Worm (Caenorhabditis elegans): ENCODE results near the gene srp-1.

The srp-1 gene

ce11 chrV:774875-775359, 21.8 kb downstream of the srp-1 start, which contains the start of gene srbc-58 (continued):
- TF ChIP-seq ZK337.2 (GFP tag; IDR thresholded peaks at IDR 0.05) (no peak), lin-13 (GFP tag; optimal IDR thresholded peaks at IDR 0.05) (no peak), nhr-6 (tag; optimal IDR thresholded peaks at IDR 0.05) (no peak), sdz-12 (GFP tag; optimal IDR thresholded peaks at IDR 0.05) (no peak), ceh-82 (tag; optimal IDR thresholded peaks at IDR 0.05) (no peak), cey-2 (tag; optimal IDR thresholded peaks at IDR 0.05; ENCODE audit: borderline replicate concordance, insufficient read depth) (no peak)

DNA sequence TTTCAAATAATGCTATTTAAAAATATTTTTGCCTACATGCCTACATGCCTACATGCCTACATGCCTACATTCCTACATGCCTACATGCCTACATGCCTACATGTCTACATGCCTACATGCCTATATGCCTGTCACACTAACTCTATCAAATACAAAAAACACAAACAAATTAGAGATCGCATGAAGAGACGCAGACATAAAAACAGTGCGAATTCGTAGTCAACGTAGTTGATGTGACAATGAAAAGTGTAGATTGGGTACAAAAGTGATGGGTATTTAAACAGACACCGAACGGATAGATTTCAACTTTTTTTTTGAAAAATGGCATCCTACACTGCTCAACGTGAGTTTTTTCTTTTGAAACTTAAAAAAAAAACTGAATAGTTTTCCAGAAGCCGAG, 24.2 kb downstream of the srp-1 start, which contains the start of gene R09E12.9:
Gene R09E12.9 (plus strand): TSS at position 316 of the 400 bp plus-strand sequence.
- TF ChIP-seq lin-39 (tag; optimal IDR thresholded peaks at IDR 0.05) = no peak
- peak; percentile 100 for TF ChIP-seq nhr-28 (tag; optimal IDR thresholded peaks at IDR 0.05)
- peak; percentile 95 for TF ChIP-seq nhr-42 (GFP tag; IDR thresholded peaks at IDR 0.05)
- no peak for TF ChIP-seq daf-8 (GFP tag; IDR thresholded peaks at IDR 0.05)
- TF ChIP-seq nhr-77 (tag; optimal IDR thresholded peaks at IDR 0.05) = peak; percentile 100
- peak; percentile 20 for TF ChIP-seq duxl-1 (tag; optimal IDR thresholded peaks at IDR 0.05; ENCODE audit: poor library complexity)
- TF ChIP-seq zfp-2 (tag; optimal IDR thresholded peaks at IDR 0.05) = no peak
- peak; percentile 3 for TF ChIP-seq dpl-1 (GFP tag; optimal IDR thresholded peaks at IDR 0.05)
- no peak for TF ChIP-seq unc-130 (GFP tag; optimal IDR thresholded peaks at IDR 0.05)
- no peak for TF ChIP-seq ZK337.2 (GFP tag; IDR thresholded peaks at IDR 0.05)
- TF ChIP-seq lin-29 (GFP tag; IDR thresholded peaks at IDR 0.05) = no peak

DNA sequence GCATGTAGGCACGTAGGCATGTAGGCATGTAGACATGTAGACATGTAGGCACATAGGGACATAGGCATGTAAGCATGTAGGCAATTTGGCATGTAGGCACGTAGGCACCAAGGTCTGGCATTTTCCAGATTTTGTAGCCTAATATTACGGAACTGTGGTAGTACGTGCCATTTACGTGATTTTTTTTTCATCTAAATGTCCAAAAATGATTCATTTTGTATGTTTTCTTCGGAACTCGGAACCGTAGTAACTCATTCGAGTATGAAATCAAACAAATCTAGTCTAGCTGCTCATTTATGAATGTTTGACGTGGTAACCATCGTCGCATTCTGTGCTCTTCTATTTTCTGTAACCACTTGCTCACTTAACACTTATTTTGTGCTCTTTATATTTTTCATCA, 25.3 kb downstream of the srp-1 start, which contains the start of gene srbc-59:
Gene srbc-59 (plus strand): TSS at position 301 of the 400 bp plus-strand sequence.
- TF ChIP-seq F44E2.7 (GFP tag; IDR thresholded peaks at IDR 0.05) (no peak), nhr-48 (tag; optimal IDR thresholded peaks at IDR 0.05) (no peak), nhr-6 (tag; optimal IDR thresholded peaks at IDR 0.05) (no peak), madf-9 (GFP tag; conservative IDR thresholded peaks at IDR 0.05) (no peak), unc-39 (tag; optimal IDR thresholded peaks at IDR 0.05) (no peak), dmd-6 (GFP tag; IDR thresholded peaks at IDR 0.05) (no peak), set-16 (GFP tag; IDR thresholded peaks at IDR 0.05) (no peak), Y75B8A.6 (GFP tag; IDR thresholded peaks at IDR 0.05) (no peak), egl-27 (tag; optimal IDR thresholded peaks at IDR 0.05) (no peak)

- TF ChIP-seq aly-2 (tag; optimal IDR thresholded peaks at IDR 0.05) (no peak), mdt-29 (GFP tag; IDR thresholded peaks at IDR 0.05) (no peak), arid-1 (GFP tag; conservative IDR thresholded peaks at IDR 0.05) (no peak), gei-8 (GFP tag; optimal IDR thresholded peaks at IDR 0.05) (no peak), F10B5.3 (tag; optimal IDR thresholded peaks at IDR 0.05) (no peak), T26A8.4 (GFP tag; IDR thresholded peaks at IDR 0.05) (no peak), daf-19 (GFP tag; conservative IDR thresholded peaks at IDR 0.05) (no peak), fkh-10 (GFP tag; optimal IDR thresholded peaks at IDR 0.05) (no peak), lin-39 (tag; optimal IDR thresholded peaks at IDR 0.05) (no peak), saeg-2 (GFP tag; IDR thresholded peaks at IDR 0.05) (no peak), lin-15B (tag; optimal IDR thresholded peaks at IDR 0.05) (no peak), nhr-77 (tag; optimal IDR thresholded peaks at IDR 0.05) (no peak), ama-1 (optimal IDR thresholded peaks at IDR 0.05) (no peak), rbr-2 (tag; optimal IDR thresholded peaks at IDR 0.05) (no peak), ceh-32 (tag; optimal IDR thresholded peaks at IDR 0.05; ENCODE audit: poor library complexity) (no peak), dmd-8 (GFP tag; IDR thresholded peaks at IDR 0.05) (no peak), madf-5 (GFP tag; IDR thresholded peaks at IDR 0.05) (no peak), php-3 (GFP tag; IDR thresholded peaks at IDR 0.05) (no peak)
These were observed 26.9 kb downstream of the srp-1 start, which contains the start of gene srbc-60 for ce11 chrV:779999-780398. TSS of gene srbc-60 (plus strand) at chrV:780299.

Data from whole organism, L4 larva.